Worm (Caenorhabditis elegans) whole organism, midembryonic: ENCODE results near the gene str-230.

Experiments
- cog-1 ChIP-seq: sonication (generic microtip); optimal IDR thresholded peaks from 2 replicates; lab custom pipeline; 2016; ENCODE audit warnings: missing genetic modification characterization, missing compliant biosample characterization
- tab-1 ChIP-seq: fragments of 200-800 bp; sonication (Bioruptor generic); IDR thresholded peaks from 2 replicates; pipeline ENCODE4 v1.3.6; 2022; ENCODE audit warnings: missing genetic modification characterization, missing compliant biosample characterization
- ztf-23 ChIP-seq: fragments of 200-800 bp; sonication (Bioruptor generic); IDR thresholded peaks from 2 replicates; pipeline ENCODE4 v1.3.6; 2022; ENCODE audit warnings: missing genetic modification reagents, missing genetic modification characterization, missing compliant biosample characterization
- ztf-29 ChIP-seq: fragments of 200-800 bp; sonication (Bioruptor generic); IDR thresholded peaks from 2 replicates; pipeline ENCODE4 v1.3.6; 2022; ENCODE audit warnings: missing genetic modification reagents, missing genetic modification characterization, missing compliant biosample characterization

ce11 chrV:14256813-14257212 lies 46.2 kb upstream of the str-230 start, which contains the start of gene sre-8:
- no peak for TF ChIP-seq tab-1 (GFP tag; lab: Robert Waterston, UW)
- TF ChIP-seq ztf-23 = no peak
- no peak for TF ChIP-seq cog-1 (tag; lab: Kevin White, UChicago)
- TF ChIP-seq ztf-29 (GFP tag; lab: Robert Waterston, UW) = no peak
